Fruit fly (Drosophila melanogaster): ENCODE data around the gene Ssdp.

The Ssdp gene

DNA sequence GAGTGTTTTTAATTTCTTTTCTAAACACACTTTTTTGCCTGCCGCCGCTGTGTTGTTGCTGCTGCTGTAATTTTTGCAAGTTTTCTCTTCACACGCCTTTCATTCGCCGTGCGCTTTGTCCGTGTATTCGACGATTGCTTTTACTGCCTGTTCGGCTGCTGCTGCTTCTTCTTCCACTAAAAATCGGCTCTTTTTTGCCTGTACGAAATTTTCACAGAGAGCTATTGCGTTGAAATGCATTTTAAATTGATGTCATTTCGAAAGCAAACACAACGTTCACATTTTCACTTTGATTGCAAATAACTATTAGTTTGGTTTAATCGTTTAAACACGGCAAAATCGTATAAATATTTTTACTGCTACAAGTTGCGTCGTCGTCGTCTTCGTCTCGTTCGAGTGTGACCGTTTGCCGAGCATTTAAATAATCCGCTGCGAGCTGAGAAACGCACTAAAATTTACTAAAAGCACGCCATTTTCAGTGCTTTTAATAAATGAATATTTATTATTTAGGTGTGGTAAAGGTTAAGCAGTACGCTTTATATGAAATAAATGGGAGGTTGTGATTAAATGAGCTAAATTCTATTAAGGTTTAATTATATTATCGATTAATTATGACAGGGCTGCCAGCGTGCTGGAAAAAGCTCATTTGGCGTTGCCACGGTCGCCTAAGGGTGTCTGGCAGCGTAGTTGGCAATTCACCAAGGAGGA lies at the start of gene Ssdp, which contains the start of gene CG7985 (continued):
- TF ChIP-seq Hr39 (optimal IDR thresholded peaks at IDR 0.05) (no peak), sug (tag; optimal IDR thresholded peaks at IDR 0.05) (no peak), CG18619 (GFP tag; optimal IDR thresholded peaks at IDR 0.05) (no peak), CG9609 (GFP tag; optimal IDR thresholded peaks at IDR 0.05) (no peak), tx (GFP tag; optimal IDR thresholded peaks at IDR 0.05) (no peak), CG12071 (GFP tag; optimal IDR thresholded peaks at IDR 0.05) (no peak), CG7745 (tag; optimal IDR thresholded peaks at IDR 0.05) (no peak), CG16815 (GFP tag; optimal IDR thresholded peaks at IDR 0.05) (no peak), CG8359 (GFP tag; optimal IDR thresholded peaks at IDR 0.05; ENCODE audit: borderline replicate concordance) (no peak), CG2129 (GFP tag; IDR thresholded peaks at IDR 0.05; ENCODE audit: partially characterized antibody) (no peak), sqz (GFP tag; optimal IDR thresholded peaks at IDR 0.05) (no peak), Opbp (GFP tag; IDR thresholded peaks at IDR 0.05; ENCODE audit: partially characterized antibody) (no peak), CG14014 (GFP tag; IDR thresholded peaks at IDR 0.05) (no peak), da (GFP tag; optimal IDR thresholded peaks at IDR 0.05) (no peak), CG17568 (GFP tag; optimal IDR thresholded peaks at IDR 0.05) (no peak), sim (GFP tag; IDR thresholded peaks at IDR 0.05) (no peak), CG17385 (GFP tag; optimal IDR thresholded peaks at IDR 0.05) (peak; percentile 97), CG1647 (GFP tag; optimal IDR thresholded peaks at IDR 0.05) (no peak), tgo (GFP tag; IDR thresholded peaks at IDR 0.05) (no peak), slou (GFP tag; optimal IDR thresholded peaks at IDR 0.05) (no peak), CG9727 (GFP tag; optimal IDR thresholded peaks at IDR 0.05) (no peak), aop (GFP tag; IDR thresholded peaks at IDR 0.05) (no peak), zf30C (GFP tag; optimal IDR thresholded peaks at IDR 0.05) (no peak), Nf-YB (GFP tag; optimal IDR thresholded peaks at IDR 0.05) (no peak), H2.0 (GFP tag; IDR thresholded peaks at IDR 0.05) (no peak), dmrt99B (tag; optimal IDR thresholded peaks at IDR 0.05) (no peak), CG2199 (GFP tag; IDR thresholded peaks at IDR 0.05) (no peak), CG1832 (GFP tag; optimal IDR thresholded peaks at IDR 0.05) (no peak), CG7928 (GFP tag; optimal IDR thresholded peaks at IDR 0.05) (peak; percentile 8), Lim3 (GFP tag; IDR thresholded peaks at IDR 0.05) (no peak), CG14050 (GFP tag; IDR thresholded peaks at IDR 0.05) (no peak), B-H2 (GFP tag; optimal IDR thresholded peaks at IDR 0.05) (no peak), amos (GFP tag; IDR thresholded peaks at IDR 0.05; ENCODE audit: partially characterized antibody) (no peak), MESR4 (GFP tag; optimal IDR thresholded peaks at IDR 0.05) (peak; percentile 80), CG6813 (GFP tag; optimal IDR thresholded peaks at IDR 0.05) (no peak), exex (tag; optimal IDR thresholded peaks at IDR 0.05) (no peak), Fer1 (GFP tag; optimal IDR thresholded peaks at IDR 0.05) (no peak), CG15073 (GFP tag; optimal IDR thresholded peaks at IDR 0.05) (no peak), CG8281 (tag; optimal IDR thresholded peaks at IDR 0.05) (no peak), Taf1 (GFP tag; IDR thresholded peaks at IDR 0.05) (no peak), CG6175 (GFP tag; IDR thresholded peaks at IDR 0.05) (no peak), repo (GFP tag; optimal IDR thresholded peaks at IDR 0.05) (no peak), CG17328 (GFP tag; IDR thresholded peaks at IDR 0.05) (no peak), Max (GFP tag; optimal IDR thresholded peaks at IDR 0.05) (peak; percentile 24), CG11085 (GFP tag; IDR thresholded peaks at IDR 0.05) (no peak), fd102C (GFP tag; optimal IDR thresholded peaks at IDR 0.05) (no peak), stwl (tag; optimal IDR thresholded peaks at IDR 0.05) (peak; percentile 4), schlank (tag; optimal IDR thresholded peaks at IDR 0.05) (no peak), nau (GFP tag; optimal IDR thresholded peaks at IDR 0.05) (no peak), CG2875 (GFP tag; optimal IDR thresholded peaks at IDR 0.05) (no peak)

Data from whole organism, embryonic.